Fruit fly (Drosophila melanogaster) whole organism, prepupa: ENCODE measurements around the gene CG10195.

Source experiments
- Blimp-1 ChIP-seq: fragments of 200-800 bp; sonication (Bioruptor generic); optimal IDR thresholded peaks from 3 replicates; lab custom pipeline; 2017; ENCODE audit warnings: missing biosample characterization, missing genetic modification characterization, mild to moderate bottlenecking, moderate library complexity, missing genetic modification reagents
- CG10631 ChIP-seq: fragments of 200-800 bp; sonication (Bioruptor generic); optimal IDR thresholded peaks from 2 replicates; lab custom pipeline; 2016; ENCODE audit warnings: missing biosample characterization, missing genetic modification characterization
- CG10669 ChIP-seq: fragments of 200-800 bp; sonication (Bioruptor generic); optimal IDR thresholded peaks from 3 replicates; lab custom pipeline; 2018; ENCODE audit warnings: missing biosample characterization, mild to moderate bottlenecking, missing genetic modification characterization, moderate library complexity
- CG11902 ChIP-seq: fragments of 200-800 bp; sonication (Bioruptor generic); optimal IDR thresholded peaks from 3 replicates; lab custom pipeline; 2016; ENCODE audit warnings: missing biosample characterization, missing genetic modification characterization
- CG1621 ChIP-seq: fragments of 200-800 bp; sonication (Bioruptor generic); optimal IDR thresholded peaks from 3 replicates; lab custom pipeline; 2018; ENCODE audit warnings: missing biosample characterization, mild to moderate bottlenecking, missing genetic modification characterization
- CG3032 ChIP-seq: fragments of 200-800 bp; optimal IDR thresholded peaks from 2 replicates; lab custom pipeline; 2019; ENCODE audit warnings: missing biosample characterization, mild to moderate bottlenecking, missing genetic modification characterization, moderate library complexity
- CG31627 ChIP-seq: fragments of 200-800 bp; sonication (Bioruptor generic); optimal IDR thresholded peaks from 3 replicates; lab custom pipeline; 2016; ENCODE audit warnings: missing biosample characterization, missing genetic modification characterization
- CG3919 ChIP-seq: fragments of 200-800 bp; sonication (Bioruptor generic); optimal IDR thresholded peaks from 3 replicates; lab custom pipeline; 2016; ENCODE audit warnings: missing biosample characterization, missing genetic modification characterization
- CG4318 ChIP-seq: fragments of 200-800 bp; sonication (Bioruptor generic); optimal IDR thresholded peaks from 3 replicates; lab custom pipeline; 2017; ENCODE audit warnings: missing biosample characterization, mild to moderate bottlenecking, missing genetic modification characterization
- CG6792 ChIP-seq: fragments of 200-800 bp; sonication (Bioruptor generic); optimal IDR thresholded peaks from 3 replicates; lab custom pipeline; 2016; ENCODE audit warnings: missing biosample characterization, missing genetic modification characterization
- CG6808 ChIP-seq: fragments of 200-800 bp; sonication (Bioruptor generic); optimal IDR thresholded peaks from 3 replicates; lab custom pipeline; 2017; ENCODE audit warnings: missing biosample characterization, missing genetic modification characterization, mild to moderate bottlenecking, moderate library complexity, missing genetic modification reagents
- CG8319 ChIP-seq: fragments of 200-800 bp; sonication (Bioruptor generic); optimal IDR thresholded peaks from 3 replicates; lab custom pipeline; 2016; ENCODE audit warnings: missing biosample characterization, missing genetic modification characterization
- CG8632 ChIP-seq: fragments of 200-800 bp; sonication (Bioruptor generic); optimal IDR thresholded peaks from 3 replicates; lab custom pipeline; 2016; ENCODE audit warnings: missing biosample characterization, missing genetic modification characterization
- CG9139 ChIP-seq: fragments of 200-800 bp; sonication (Bioruptor generic); optimal IDR thresholded peaks from 3 replicates; lab custom pipeline; 2017; ENCODE audit warnings: missing biosample characterization, mild to moderate bottlenecking, missing genetic modification characterization
- Eip75B ChIP-seq: fragments of 200-800 bp; sonication (Bioruptor generic); optimal IDR thresholded peaks from 3 replicates; lab custom pipeline; 2016; ENCODE audit warnings: missing biosample characterization, missing genetic modification characterization
- Eip78C ChIP-seq: fragments of 200-800 bp; sonication (Bioruptor generic); peaks from one replicate; lab custom pipeline; 2016; ENCODE audit warnings: missing biosample characterization, missing genetic modification characterization
- Ets96B ChIP-seq: fragments of 200-800 bp; optimal IDR thresholded peaks from 2 replicates; lab custom pipeline; 2019; ENCODE audit warnings: missing biosample characterization, mild to moderate bottlenecking, missing genetic modification characterization, moderate library complexity
- Hr38 ChIP-seq: sonication (Bioruptor generic); optimal IDR thresholded peaks from 2 replicates; lab custom pipeline; 2016; ENCODE audit warnings: missing biosample characterization, missing genetic modification characterization
- Hr4 ChIP-seq: fragments of 200-800 bp; sonication (Bioruptor generic); optimal IDR thresholded peaks from 3 replicates; lab custom pipeline; 2016; ENCODE audit warnings: missing biosample characterization, missing genetic modification characterization
- Lpt ChIP-seq: fragments of 200-800 bp; sonication (Bioruptor generic); optimal IDR thresholded peaks from 3 replicates; lab custom pipeline; 2016; ENCODE audit warnings: missing biosample characterization, missing genetic modification characterization
- OdsH ChIP-seq: fragments of 200-800 bp; sonication (Bioruptor generic); optimal IDR thresholded peaks from 3 replicates; lab custom pipeline; 2016; ENCODE audit warnings: missing biosample characterization, missing genetic modification characterization
- Smox ChIP-seq: fragments of 200-800 bp; sonication (Bioruptor generic); optimal IDR thresholded peaks from 3 replicates; lab custom pipeline; 2016; ENCODE audit warnings: missing biosample characterization, missing genetic modification characterization
- Sox102F ChIP-seq: fragments of 200-800 bp; sonication (Bioruptor generic); optimal IDR thresholded peaks from 2 replicates; lab custom pipeline; 2016; ENCODE audit warnings: missing biosample characterization, mild to moderate bottlenecking, missing genetic modification characterization
- Sox14 ChIP-seq: fragments of 200-800 bp; sonication (Bioruptor generic); optimal IDR thresholded peaks from 3 replicates; lab custom pipeline; 2016; ENCODE audit warnings: missing biosample characterization, missing genetic modification characterization
- Sox15 ChIP-seq: fragments of 200-800 bp; sonication (Bioruptor generic); optimal IDR thresholded peaks from 3 replicates; lab custom pipeline; 2016; ENCODE audit warnings: missing biosample characterization, missing genetic modification characterization
- achi ChIP-seq: fragments of 200-800 bp; sonication (Bioruptor generic); optimal IDR thresholded peaks from 3 replicates; lab custom pipeline; 2016; ENCODE audit warnings: missing biosample characterization, missing genetic modification characterization
- dac ChIP-seq: fragments of 200-800 bp; sonication (Bioruptor generic); optimal IDR thresholded peaks from 2 replicates; lab custom pipeline; 2017; ENCODE audit warnings: missing biosample characterization, mild to moderate bottlenecking, missing genetic modification characterization
- dsx ChIP-seq: fragments of 200-800 bp; optimal IDR thresholded peaks from 3 replicates; lab custom pipeline; 2019; ENCODE audit warnings: missing biosample characterization, mild to moderate bottlenecking, missing genetic modification characterization, moderate library complexity; ENCODE audit not compliant: poor library complexity, severe bottlenecking
- eg ChIP-seq: fragments of 200-800 bp; sonication (Bioruptor generic); IDR thresholded peaks from 3 replicates; pipeline ENCODE4 v1.3.6; 2022; ENCODE audit warnings: missing biosample characterization, missing genetic modification characterization
- esn ChIP-seq: fragments of 200-800 bp; sonication (Bioruptor generic); optimal IDR thresholded peaks from 2 replicates; lab custom pipeline; 2016; ENCODE audit warnings: missing biosample characterization, mild to moderate bottlenecking, missing genetic modification characterization, moderate library complexity
- fd59A ChIP-seq: fragments of 200-800 bp; sonication (Bioruptor generic); optimal IDR thresholded peaks from 2 replicates; lab custom pipeline; 2017; ENCODE audit warnings: missing biosample characterization, mild to moderate bottlenecking, missing genetic modification characterization, missing genetic modification reagents
- fd85E ChIP-seq: fragments of 200-800 bp; sonication (Bioruptor generic); optimal IDR thresholded peaks from 3 replicates; lab custom pipeline; 2016; ENCODE audit warnings: missing biosample characterization, missing genetic modification characterization
- net ChIP-seq: fragments of 200-800 bp; sonication (Bioruptor generic); optimal IDR thresholded peaks from 3 replicates; lab custom pipeline; 2016; ENCODE audit warnings: missing biosample characterization, missing genetic modification characterization
- spab ChIP-seq: fragments of 200-800 bp; sonication (Bioruptor generic); optimal IDR thresholded peaks from 2 replicates; lab custom pipeline; 2017; ENCODE audit warnings: missing biosample characterization, mild to moderate bottlenecking, missing genetic modification characterization, missing genetic modification reagents
- ss ChIP-seq, 2 experiments: fragments of 200-800 bp; sonication (Bioruptor generic); optimal IDR thresholded peaks; 2 replicates in 1 of 2; 3 replicates in 1 of 2; lab custom pipeline; 2017 to 2018; ENCODE audit warnings: mild to moderate bottlenecking in 2 of 2, missing biosample characterization in 2 of 2, missing genetic modification characterization in 2 of 2, moderate library complexity in 1 of 2
- svp ChIP-seq: fragments of 200-800 bp; sonication (Bioruptor generic); peaks from one replicate; lab custom pipeline; 2016; ENCODE audit warnings: missing biosample characterization, missing genetic modification characterization
- vri ChIP-seq: fragments of 200-800 bp; sonication (Bioruptor generic); optimal IDR thresholded peaks from 3 replicates; lab custom pipeline; 2016; ENCODE audit warnings: missing biosample characterization, mild to moderate bottlenecking, missing genetic modification characterization

The CG10195 gene

DNA sequence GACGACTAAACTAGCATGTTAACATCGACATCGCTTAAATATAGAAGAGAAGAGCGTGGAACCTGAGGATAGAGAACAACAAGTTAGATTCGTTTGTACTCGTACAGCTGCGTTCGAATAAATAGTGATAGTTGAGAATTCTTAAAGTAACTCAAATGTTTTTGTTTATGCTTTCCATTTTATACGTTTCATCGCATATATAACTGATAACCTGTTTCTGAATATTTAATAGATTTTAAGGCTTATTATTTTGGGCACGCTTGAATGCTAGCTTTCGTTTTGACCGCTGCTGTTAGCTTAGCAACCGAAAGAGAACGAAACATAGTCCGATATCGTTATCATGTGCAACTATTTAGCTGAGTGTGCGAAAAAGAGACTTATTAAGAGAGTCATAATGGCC, 43.8 kb upstream of the CG10195 start (continued):
- peak; percentile 97 for TF ChIP-seq net (GFP tag; lab: Kevin White, UChicago)
- peak; percentile 94 for TF ChIP-seq CG10669 (GFP tag; lab: Kevin White, UChicago)
- peak; percentile 97 for TF ChIP-seq dac (GFP tag; lab: Kevin White, UChicago)
- TF ChIP-seq Blimp-1 (GFP tag; lab: Kevin White, UChicago) = no peak
- peak; percentile 93 for TF ChIP-seq CG3032 (tag; lab: Kevin White, UChicago)
- TF ChIP-seq Eip75B (GFP tag; lab: Kevin White, UChicago) = peak; percentile 95
- TF ChIP-seq CG6792 (GFP tag; lab: Kevin White, UChicago) = peak; percentile 91
- TF ChIP-seq spab (GFP tag; lab: Kevin White, UChicago) = peak; percentile 92
- peak; percentile 93 for TF ChIP-seq CG1621 (tag; lab: Kevin White, UChicago)
- TF ChIP-seq Hr4 (GFP tag; lab: Kevin White, UChicago) = peak; percentile 99
- peak; percentile 93 for TF ChIP-seq CG9139
- TF ChIP-seq Ets96B (tag; lab: Kevin White, UChicago) = peak; percentile 98
- TF ChIP-seq CG31627 (GFP tag; lab: Kevin White, UChicago) = peak; percentile 64
- no peak for TF ChIP-seq svp
- TF ChIP-seq OdsH (GFP tag; lab: Kevin White, UChicago) = peak; percentile 97
- TF ChIP-seq CG8319 (GFP tag; lab: Kevin White, UChicago) = peak; percentile 85
- TF ChIP-seq CG8632 (GFP tag; lab: Kevin White, UChicago) = peak; percentile 90
- TF ChIP-seq ss (GFP tag; optimal IDR thresholded peaks at IDR 0.05; lab: Kevin White, UChicago) = peak; percentile 94
- TF ChIP-seq Sox15 = peak; percentile 74
- TF ChIP-seq fd85E (GFP tag; lab: Kevin White, UChicago) = peak; percentile 67
- TF ChIP-seq achi = peak; percentile 97
- TF ChIP-seq, all 60 proteins: peak for 57

dm6 chr2L:19526844-19527243, 42.3 kb upstream of the CG10195 start:
- no peak for TF ChIP-seq Smox (GFP tag; lab: Kevin White, UChicago)
- TF ChIP-seq Eip78C (GFP tag; lab: Kevin White, UChicago) = peak; percentile 38
- no peak for TF ChIP-seq Sox102F
- no peak for TF ChIP-seq CG10631 (GFP tag; lab: Kevin White, UChicago)
- TF ChIP-seq dsx (GFP tag; lab: Kevin White, UChicago) = no peak
- no peak for TF ChIP-seq CG6808
- no peak for TF ChIP-seq net (GFP tag; lab: Kevin White, UChicago)

- TF ChIP-seq Eip78C (GFP tag; lab: Kevin White, UChicago) = peak; percentile 40
- TF ChIP-seq CG11902 = no peak
- no peak for TF ChIP-seq CG10669 (GFP tag; lab: Kevin White, UChicago)
- TF ChIP-seq Lpt (GFP tag; lab: Kevin White, UChicago) = no peak
- no peak for TF ChIP-seq CG10631 (GFP tag; lab: Kevin White, UChicago)
- TF ChIP-seq esn (GFP tag; lab: Kevin White, UChicago) = peak; percentile 15
- TF ChIP-seq CG3032 (tag; lab: Kevin White, UChicago) = no peak
- TF ChIP-seq Sox14 (GFP tag; lab: Kevin White, UChicago) = no peak
- no peak for TF ChIP-seq Hr38
- TF ChIP-seq vri = no peak
Observed at dm6 chr2L:19526316-19526715, 41.8 kb upstream of the CG10195 start, which contains the start of the genes Dpm1 and CG10137. TSS of gene Dpm1 (minus strand) at chr2L:19526368. TSS of gene CG10137 (plus strand) at chr2L:19526686.

- TF ChIP-seq CG10669 (GFP tag; lab: Kevin White, UChicago) (no peak), CG11902 (no peak), eg (GFP tag; lab: Robert Waterston, UW) (0 out of 3 replicates have a peak, but pooled peaks have one; percentile 15), OdsH (GFP tag; lab: Kevin White, UChicago) (no peak), CG3919 (GFP tag; lab: Kevin White, UChicago) (no peak), fd59A (GFP tag; lab: Kevin White, UChicago) (no peak), Sox102F (no peak), CG4318 (GFP tag; lab: Kevin White, UChicago) (no peak)
- TF ChIP-seq, all 60 proteins: peak for 1
Observed at dm6 chr2L:19519611-19520010, 35.1 kb upstream of the CG10195 start.
